Fruit fly (Drosophila melanogaster) S2 (cell line): ENCODE data around the gene RpS15Aa.

Source experiments
- CG8478 ChIP-seq: fragments of >200 bp; optimal IDR thresholded peaks from 2 replicates; lab custom pipeline; 2018
- CTCF ChIP-seq, 2 experiments: fragments of >200 bp; optimal IDR thresholded peaks; 2 replicates each; lab custom pipeline; 2018

DNA sequence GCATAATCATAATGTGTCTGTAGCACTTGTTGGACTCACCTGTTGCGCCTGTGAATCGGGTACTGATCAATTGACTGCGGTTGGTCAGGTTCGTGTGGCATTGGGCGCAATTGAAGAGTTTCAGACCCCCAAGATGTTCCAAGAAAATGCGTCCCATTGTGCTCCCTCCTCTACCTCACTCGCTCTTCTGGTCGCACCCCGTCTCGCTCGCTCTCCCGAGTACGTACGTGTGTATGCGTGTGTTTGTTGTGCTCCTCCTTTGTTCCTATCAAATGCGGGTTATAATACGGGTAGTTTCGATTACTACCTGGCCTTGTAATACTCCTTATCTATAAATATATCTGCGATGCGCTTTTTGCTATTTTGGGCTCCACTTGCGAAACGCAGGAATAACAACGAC, 49.3 kb upstream of the RpS15Aa start:
- no peak for TF ChIP-seq CG8478 (lab: Kevin White, UChicago)
- no peak for TF ChIP-seq CTCF (optimal IDR thresholded peaks at IDR 0.05; lab: Kevin White, UChicago)
